Fruit fly (Drosophila melanogaster): ENCODE data around the gene ATPsynbetaL.
A peak's percentile ranks its signal among the peaks of the same experiment; 100 is the strongest.

The ATPsynbetaL gene

dm6 chr3L:16048086-16048485 lies 49.5 kb upstream of the ATPsynbetaL start (continued):
- peak; percentile 46 for TF ChIP-seq CG11504 (tag; optimal IDR thresholded peaks at IDR 0.05)
- TF ChIP-seq pnt (GFP tag; optimal IDR thresholded peaks at IDR 0.05), result no peak
- TF ChIP-seq slp2 (GFP tag; optimal IDR thresholded peaks at IDR 0.05), result no peak
- no peak for TF ChIP-seq abd-A (tag; optimal IDR thresholded peaks at IDR 0.05)
- TF ChIP-seq salm (tag; optimal IDR thresholded peaks at IDR 0.05), result no peak
- no peak for TF ChIP-seq kay (GFP tag; optimal IDR thresholded peaks at IDR 0.05)
- TF ChIP-seq CG7745 (tag; optimal IDR thresholded peaks at IDR 0.05), result no peak
- no peak for TF ChIP-seq CkIIα-i1 (GFP tag; IDR thresholded peaks at IDR 0.05)
- no peak for TF ChIP-seq jumu (GFP tag; optimal IDR thresholded peaks at IDR 0.05)
- TF ChIP-seq phol (tag; optimal IDR thresholded peaks at IDR 0.05), result no peak
- peak; percentile 75 for TF ChIP-seq CG14441 (GFP tag; IDR thresholded peaks at IDR 0.05)
- peak; percentile 69 for TF ChIP-seq Atf6 (GFP tag; IDR thresholded peaks at IDR 0.05)
- no peak for TF ChIP-seq CG8765 (GFP tag; IDR thresholded peaks at IDR 0.05)
- TF ChIP-seq CG32767 (GFP tag; IDR thresholded peaks at IDR 0.05), result peak; percentile 34
- peak; percentile 74 for TF ChIP-seq vvl (GFP tag; IDR thresholded peaks at IDR 0.05)
- no peak for TF ChIP-seq zen2 (GFP tag; IDR thresholded peaks at IDR 0.05; ENCODE audit: partially characterized antibody)
- no peak for TF ChIP-seq CG9437 (GFP tag; optimal IDR thresholded peaks at IDR 0.05)
- no peak for TF ChIP-seq ham (GFP tag; IDR thresholded peaks at IDR 0.05)
- TF ChIP-seq CG4854 (GFP tag; optimal IDR thresholded peaks at IDR 0.05), result no peak
- peak; percentile 25 for TF ChIP-seq Hr3 (GFP tag; optimal IDR thresholded peaks at IDR 0.05)
- no peak for TF ChIP-seq tna (GFP tag; IDR thresholded peaks at IDR 0.05; ENCODE audit: partially characterized antibody)
- no peak for TF ChIP-seq CG11085 (GFP tag; IDR thresholded peaks at IDR 0.05)
- TF ChIP-seq Lhr (GFP tag; optimal IDR thresholded peaks at IDR 0.05), result no peak
- peak; percentile 84; the same call in 2 of the 3 replicates for TF ChIP-seq so (GFP tag; IDR thresholded peaks at IDR 0.05)
- no peak for TF ChIP-seq tll (GFP tag; optimal IDR thresholded peaks at IDR 0.05)
- TF ChIP-seq pfk (GFP tag; optimal IDR thresholded peaks at IDR 0.05), result no peak
- TF ChIP-seq Drgx (GFP tag; IDR thresholded peaks at IDR 0.05), result peak; percentile 81
- no peak for TF ChIP-seq ken (GFP tag; IDR thresholded peaks at IDR 0.05)
- TF ChIP-seq sima (GFP tag; optimal IDR thresholded peaks at IDR 0.05), result no peak
- TF ChIP-seq gfzf (GFP tag; optimal IDR thresholded peaks at IDR 0.05), result no peak
- TF ChIP-seq dmrt99B (tag; optimal IDR thresholded peaks at IDR 0.05), result no peak
- no peak for TF ChIP-seq CG6791 (GFP tag; IDR thresholded peaks at IDR 0.05; ENCODE audit: partially characterized antibody)
- TF ChIP-seq pum (GFP tag; optimal IDR thresholded peaks at IDR 0.05), result no peak
- 0 out of 2 replicates have a peak, but pooled peaks have one; percentile 45 for TF ChIP-seq CG3847 (GFP tag; IDR thresholded peaks at IDR 0.05)
- peak; percentile 46 for TF ChIP-seq HHEX (GFP tag; optimal IDR thresholded peaks at IDR 0.05)
- TF ChIP-seq pho (GFP tag; optimal IDR thresholded peaks at IDR 0.05), result peak; percentile 37
- TF ChIP-seq Vsx1 (GFP tag; optimal IDR thresholded peaks at IDR 0.05), result no peak
- TF ChIP-seq CG30431 (GFP tag; optimal IDR thresholded peaks at IDR 0.05), result peak; percentile 20
- TF ChIP-seq sob (GFP tag; IDR thresholded peaks at IDR 0.05), result peak; percentile 66
- TF ChIP-seq CG11093 (GFP tag; IDR thresholded peaks at IDR 0.05), result no peak
- TF ChIP-seq kni (GFP tag; optimal IDR thresholded peaks at IDR 0.05), result no peak
- TF ChIP-seq H15 (GFP tag; IDR thresholded peaks at IDR 0.05), result no peak
- no peak for TF ChIP-seq mld (GFP tag; IDR thresholded peaks at IDR 0.05; ENCODE audit: partially characterized antibody)
- no peak for TF ChIP-seq Gsc (GFP tag; IDR thresholded peaks at IDR 0.05)
- peak; percentile 38 for TF ChIP-seq Chrac-16 (GFP tag; optimal IDR thresholded peaks at IDR 0.05)
- TF ChIP-seq mirr (GFP tag; optimal IDR thresholded peaks at IDR 0.05), result no peak
- TF ChIP-seq knrl (GFP tag; IDR thresholded peaks at IDR 0.05; ENCODE audit: partially characterized antibody), result no peak
- no peak for TF ChIP-seq CG3163 (GFP tag; optimal IDR thresholded peaks at IDR 0.05)
- no peak for TF ChIP-seq sc (optimal IDR thresholded peaks at IDR 0.05)
- no peak for TF ChIP-seq sc (GFP tag; optimal IDR thresholded peaks at IDR 0.05)
- TF ChIP-seq YL-1 (GFP tag; optimal IDR thresholded peaks at IDR 0.05), result no peak
- TF ChIP-seq ato (GFP tag; IDR thresholded peaks at IDR 0.05; ENCODE audit: partially characterized antibody), result no peak

Data from whole organism, embryonic.